Fruit fly (Drosophila melanogaster): ENCODE data around the gene CG43342.

dm6 chr3R:22342708-22343107, 38.4 kb upstream of the CG43342 start:
- no peak for TF ChIP-seq CTCF (optimal IDR thresholded peaks at IDR 0.05)
- TF ChIP-seq CG8478 (optimal IDR thresholded peaks at IDR 0.05): no peak
